Fruit fly (Drosophila melanogaster) whole organism, embryonic: ENCODE data around the gene CG8891.

Experiments used
- Bdp1 ChIP-seq: fragments of 200-800 bp; sonication (Bioruptor generic); optimal IDR thresholded peaks from 3 replicates; lab custom pipeline; 2016; ENCODE audit warnings: missing biosample characterization, missing genetic modification characterization
- CG10267 ChIP-seq: fragments of 200-800 bp; sonication (Bioruptor generic); optimal IDR thresholded peaks from 2 replicates; lab custom pipeline; 2018; ENCODE audit warnings: missing biosample characterization, mild to moderate bottlenecking, missing genetic modification characterization, moderate library complexity
- CG10565 ChIP-seq: fragments of 200-800 bp; sonication (Bioruptor generic); optimal IDR thresholded peaks from 3 replicates; lab custom pipeline; 2016; ENCODE audit warnings: missing biosample characterization, mild to moderate bottlenecking, missing genetic modification characterization
- CG10959 ChIP-seq: fragments of 200-800 bp; sonication (Bioruptor generic); IDR thresholded peaks from 2 replicates; pipeline ENCODE4 v1.3.6; 2022; ENCODE audit warnings: missing biosample characterization, missing genetic modification characterization
- CG11093 ChIP-seq: fragments of 200-800 bp; sonication (Bioruptor generic); IDR thresholded peaks from 3 replicates; pipeline ENCODE4 v1.3.6; 2022; ENCODE audit warnings: missing biosample characterization, missing genetic modification characterization
- CG11560 ChIP-seq: fragments of 200-800 bp; sonication (Bioruptor generic); IDR thresholded peaks from 3 replicates; pipeline ENCODE4 v1.3.6; 2022; ENCODE audit warnings: missing biosample characterization, missing genetic modification characterization
- CG12299 ChIP-seq: fragments of 200-800 bp; sonication (Bioruptor generic); optimal IDR thresholded peaks from 2 replicates; lab custom pipeline; 2018; ENCODE audit warnings: missing biosample characterization, mild to moderate bottlenecking, missing genetic modification characterization
- CG12659 ChIP-seq: fragments of 200-800 bp; sonication (Bioruptor generic); optimal IDR thresholded peaks from 3 replicates; lab custom pipeline; 2017; ENCODE audit warnings: mild to moderate bottlenecking, missing biosample characterization, missing genetic modification reagents, missing genetic modification characterization
- CG12744 ChIP-seq: fragments of 200-800 bp; sonication (Bioruptor generic); optimal IDR thresholded peaks from 2 replicates; lab custom pipeline; 2016; ENCODE audit warnings: missing biosample characterization, missing genetic modification characterization
- CG1602 ChIP-seq: fragments of 200-800 bp; sonication (Bioruptor generic); optimal IDR thresholded peaks from 3 replicates; lab custom pipeline; 2016; ENCODE audit warnings: missing biosample characterization, missing genetic modification characterization
- CG16815 ChIP-seq: fragments of 200-800 bp; sonication (Bioruptor generic); optimal IDR thresholded peaks from 3 replicates; lab custom pipeline; 2017; ENCODE audit warnings: missing biosample characterization, mild to moderate bottlenecking, missing genetic modification characterization
- CG18599 ChIP-seq: fragments of 200-800 bp; sonication (Bioruptor generic); optimal IDR thresholded peaks from 3 replicates; lab custom pipeline; 2017; ENCODE audit warnings: missing biosample characterization, missing genetic modification characterization, mild to moderate bottlenecking, moderate library complexity, missing genetic modification reagents
- CG2116 ChIP-seq: fragments of 200-800 bp; sonication (Bioruptor generic); optimal IDR thresholded peaks from 3 replicates; lab custom pipeline; 2018; ENCODE audit warnings: missing biosample characterization, mild to moderate bottlenecking, missing genetic modification characterization
- CG2875 ChIP-seq: fragments of 200-800 bp; sonication (Bioruptor generic); optimal IDR thresholded peaks from 2 replicates; lab custom pipeline; 2017; ENCODE audit warnings: missing biosample characterization, mild to moderate bottlenecking, missing genetic modification characterization, missing genetic modification reagents
- CG2889 ChIP-seq: fragments of 200-800 bp; sonication (Bioruptor generic); IDR thresholded peaks from 3 replicates; pipeline ENCODE4 v1.3.6; 2022; ENCODE audit warnings: missing biosample characterization, missing genetic modification characterization
- CG3163 ChIP-seq: fragments of 200-800 bp; sonication (Bioruptor generic); optimal IDR thresholded peaks from 3 replicates; lab custom pipeline; 2016; ENCODE audit warnings: missing biosample characterization, missing genetic modification characterization
- CG34224 ChIP-seq: fragments of 200-800 bp; sonication (Bioruptor generic); IDR thresholded peaks from 3 replicates; pipeline ENCODE4 v1.3.6; 2022; ENCODE audit warnings: missing biosample characterization, missing genetic modification characterization; ENCODE audit not compliant: partially characterized antibody
- CG42726 ChIP-seq: fragments of 200-800 bp; sonication (Bioruptor generic); IDR thresholded peaks from 2 replicates; pipeline ENCODE4 v1.3.6; 2022; ENCODE audit warnings: missing biosample characterization, missing genetic modification characterization; ENCODE audit not compliant: partially characterized antibody
- CG4854 ChIP-seq: fragments of 200-800 bp; sonication (Bioruptor generic); optimal IDR thresholded peaks from 2 replicates; lab custom pipeline; 2016; ENCODE audit warnings: missing biosample characterization, missing genetic modification characterization, inconsistent platforms
- CG6765 ChIP-seq: fragments of 200-800 bp; sonication (Bioruptor generic); optimal IDR thresholded peaks from 3 replicates; lab custom pipeline; 2017; ENCODE audit warnings: missing biosample characterization, mild to moderate bottlenecking, missing genetic modification characterization
- CG7556 ChIP-seq: fragments of 200-800 bp; sonication (Bioruptor generic); optimal IDR thresholded peaks from 2 replicates; lab custom pipeline; 2017; ENCODE audit warnings: missing biosample characterization, mild to moderate bottlenecking, missing genetic modification characterization
- CG9609 ChIP-seq: fragments of 200-800 bp; sonication (Bioruptor generic); optimal IDR thresholded peaks from 3 replicates; lab custom pipeline; 2016; ENCODE audit warnings: missing biosample characterization, missing genetic modification characterization
- CG9797 ChIP-seq: fragments of 200-800 bp; sonication (Bioruptor generic); optimal IDR thresholded peaks from 3 replicates; lab custom pipeline; 2018; ENCODE audit warnings: missing biosample characterization, mild to moderate bottlenecking, missing genetic modification characterization
- CHES-1-like ChIP-seq: fragments of 200-800 bp; sonication (Bioruptor generic); optimal IDR thresholded peaks from 2 replicates; lab custom pipeline; 2016; ENCODE audit warnings: missing biosample characterization, missing genetic modification characterization
- Dad ChIP-seq: fragments of 200-800 bp; sonication (Bioruptor generic); optimal IDR thresholded peaks from 3 replicates; lab custom pipeline; 2016; ENCODE audit warnings: missing biosample characterization, missing genetic modification characterization
- Dip2 ChIP-seq: fragments of 200-800 bp; sonication (Bioruptor generic); IDR thresholded peaks from 2 replicates; pipeline ENCODE4 v1.3.6; 2022; ENCODE audit warnings: missing biosample characterization, missing genetic modification characterization
- Dip3 ChIP-seq: fragments of 200-800 bp; sonication (Bioruptor generic); optimal IDR thresholded peaks from 3 replicates; lab custom pipeline; 2016; ENCODE audit warnings: missing biosample characterization, missing genetic modification characterization
- Dref ChIP-seq: fragments of 200-800 bp; sonication (Bioruptor generic); IDR thresholded peaks from 2 replicates; pipeline ENCODE4 v1.3.6; 2022; ENCODE audit warnings: missing biosample characterization, missing genetic modification characterization
- ERR ChIP-seq: fragments of 200-800 bp; sonication (Bioruptor generic); optimal IDR thresholded peaks from 2 replicates; lab custom pipeline; 2016; ENCODE audit warnings: missing biosample characterization, missing genetic modification characterization
- Elba2 ChIP-seq: fragments of 200-800 bp; sonication (Bioruptor generic); optimal IDR thresholded peaks from 3 replicates; lab custom pipeline; 2016; ENCODE audit warnings: missing biosample characterization, missing genetic modification characterization
- Gsc ChIP-seq: fragments of 200-800 bp; sonication (Bioruptor generic); IDR thresholded peaks from 2 replicates; pipeline ENCODE4 v1.3.6; 2022; ENCODE audit warnings: missing biosample characterization, missing genetic modification characterization
- HmgZ ChIP-seq: fragments of 200-800 bp; sonication (Bioruptor generic); optimal IDR thresholded peaks from 2 replicates; lab custom pipeline; 2018; ENCODE audit warnings: missing biosample characterization, mild to moderate bottlenecking, missing genetic modification characterization
- Mes4 ChIP-seq: fragments of 200-800 bp; sonication (Bioruptor generic); optimal IDR thresholded peaks from 2 replicates; lab custom pipeline; 2016; ENCODE audit warnings: missing biosample characterization, missing genetic modification characterization
- TFAM ChIP-seq: fragments of 200-800 bp; sonication (Bioruptor generic); optimal IDR thresholded peaks from 2 replicates; lab custom pipeline; 2017; ENCODE audit warnings: missing biosample characterization, missing genetic modification characterization, inconsistent platforms
- Xbp1 ChIP-seq: fragments of 200-800 bp; sonication (Bioruptor generic); optimal IDR thresholded peaks from 3 replicates; lab custom pipeline; 2016; ENCODE audit warnings: missing biosample characterization, mild to moderate bottlenecking, missing genetic modification characterization
- abd-A ChIP-seq: fragments of 200-800 bp; sonication (Bioruptor generic); optimal IDR thresholded peaks from 3 replicates; lab custom pipeline; 2019; ENCODE audit warnings: missing biosample characterization, mild to moderate bottlenecking, missing genetic modification characterization, moderate library complexity
- aop ChIP-seq: fragments of 200-800 bp; sonication (Bioruptor generic); IDR thresholded peaks from 2 replicates; pipeline ENCODE4 v1.3.6; 2022; ENCODE audit warnings: missing biosample characterization, missing genetic modification characterization
- chn ChIP-seq: fragments of 200-800 bp; sonication (Bioruptor generic); optimal IDR thresholded peaks from 2 replicates; lab custom pipeline; 2016; ENCODE audit warnings: missing biosample characterization, missing genetic modification characterization
- corto ChIP-seq: fragments of 200-800 bp; sonication (Bioruptor generic); optimal IDR thresholded peaks from 2 replicates; lab custom pipeline; 2016; ENCODE audit warnings: missing biosample characterization, mild to moderate bottlenecking, missing genetic modification characterization, moderate library complexity
- croc ChIP-seq: fragments of 200-800 bp; sonication (Bioruptor generic); conservative IDR thresholded peaks from 3 replicates; pipeline ENCODE4 v1.3.6; 2022; ENCODE audit warnings: missing biosample characterization, missing genetic modification characterization
- crol ChIP-seq: fragments of 200-800 bp; sonication (Bioruptor generic); IDR thresholded peaks from 2 replicates; pipeline ENCODE4 v1.3.6; 2022; ENCODE audit warnings: missing biosample characterization, missing genetic modification characterization
- dm ChIP-seq: fragments of 200-800 bp; sonication (Bioruptor generic); optimal IDR thresholded peaks from 3 replicates; lab custom pipeline; 2016; ENCODE audit warnings: missing biosample characterization, missing genetic modification characterization
- dmrt11E ChIP-seq: fragments of 200-800 bp; sonication (Bioruptor generic); optimal IDR thresholded peaks from 3 replicates; lab custom pipeline; 2018; ENCODE audit warnings: missing biosample characterization, mild to moderate bottlenecking, missing genetic modification characterization, moderate library complexity
- gce ChIP-seq: fragments of 200-800 bp; sonication (Bioruptor generic); IDR thresholded peaks from 3 replicates; pipeline ENCODE4 v1.3.6; 2022; ENCODE audit warnings: missing biosample characterization, missing genetic modification characterization
- gcm2 ChIP-seq: fragments of 200-800 bp; sonication (Bioruptor generic); optimal IDR thresholded peaks from 2 replicates; lab custom pipeline; 2016; ENCODE audit warnings: missing biosample characterization, missing genetic modification characterization
- her ChIP-seq: fragments of 200-800 bp; sonication (Bioruptor generic); optimal IDR thresholded peaks from 2 replicates; lab custom pipeline; 2016; ENCODE audit warnings: missing biosample characterization, missing genetic modification characterization
- jumu ChIP-seq: fragments of 200-800 bp; sonication (Bioruptor generic); optimal IDR thresholded peaks from 3 replicates; lab custom pipeline; 2016; ENCODE audit warnings: missing biosample characterization, missing genetic modification characterization
- onecut ChIP-seq: fragments of 200-800 bp; sonication (Bioruptor generic); IDR thresholded peaks from 2 replicates; pipeline ENCODE4 v1.3.6; 2022; ENCODE audit warnings: missing biosample characterization, missing genetic modification characterization
- pum ChIP-seq: fragments of 200-800 bp; sonication (Bioruptor generic); optimal IDR thresholded peaks from 2 replicates; lab custom pipeline; 2016; ENCODE audit warnings: missing biosample characterization, missing genetic modification characterization
- tin ChIP-seq: fragments of 200-800 bp; sonication (Bioruptor generic); optimal IDR thresholded peaks from 3 replicates; lab custom pipeline; 2016; ENCODE audit warnings: missing biosample characterization, missing genetic modification characterization

Gene CG8891

DNA sequence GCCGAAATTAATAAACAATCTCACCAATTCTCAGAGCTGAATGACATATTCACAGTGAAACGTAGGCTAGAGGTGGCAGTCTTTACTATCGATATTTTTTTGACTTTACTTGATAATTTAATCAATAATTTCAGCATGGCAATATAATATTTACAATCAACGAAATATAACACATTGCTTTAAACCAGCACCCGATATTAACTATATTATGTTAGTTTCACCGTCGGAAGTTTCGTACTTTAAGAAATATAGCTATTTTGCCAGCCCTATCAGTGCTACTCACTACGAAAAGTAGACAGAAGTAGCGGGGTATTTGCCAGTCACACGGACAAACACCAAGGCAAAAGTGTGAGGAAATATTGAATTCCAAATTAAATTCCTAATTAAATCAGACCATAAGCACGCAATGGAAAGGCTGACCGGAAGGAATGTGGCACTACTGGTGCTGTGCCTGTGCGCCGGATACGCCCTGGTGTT lies 31.6 kb upstream of the CG8891 start, which contains the start of the genes CG31917, Tfb5 and SelT (continued):
- TF ChIP-seq CG2889 (GFP tag; lab: Robert Waterston, UW) (no peak), CG10565 (no peak), Mes4 (GFP tag; lab: Kevin White, UChicago) (no peak), dm (GFP tag; lab: Kevin White, UChicago) (peak; percentile 62), onecut (GFP tag; lab: Robert Waterston, UW) (peak; percentile 57; the same call in 1 of the 2 replicates), CG10959 (GFP tag; lab: Robert Waterston, UW) (no peak), CG11093 (GFP tag; lab: Robert Waterston, UW) (no peak), CG6765 (GFP tag; lab: Kevin White, UChicago) (no peak), CG10267 (tag; lab: Kevin White, UChicago) (peak; percentile 52), pum (peak; percentile 15), CG34224 (GFP tag; lab: Robert Waterston, UW) (peak; percentile 74), Xbp1 (GFP tag; lab: Kevin White, UChicago) (peak; percentile 65), Dref (GFP tag; lab: Robert Waterston, UW) (peak; percentile 59), CHES-1-like (GFP tag; lab: Kevin White, UChicago) (peak; percentile 71), abd-A (no peak), CG3163 (peak; percentile 2), CG2116 (GFP tag; lab: Kevin White, UChicago) (peak; percentile 56), corto (GFP tag; lab: Kevin White, UChicago) (no peak), chn (peak; percentile 9), CG7556 (peak; percentile 47), ERR (GFP tag; lab: Kevin White, UChicago) (peak; percentile 25), dmrt11E (tag; lab: Kevin White, UChicago) (peak; percentile 52), her (GFP tag; lab: Kevin White, UChicago) (peak; percentile 24), TFAM (no peak), CG1602 (GFP tag; lab: Kevin White, UChicago) (peak; percentile 55), gcm2 (GFP tag; lab: Kevin White, UChicago) (no peak), Bdp1 (GFP tag; lab: Kevin White, UChicago) (no peak), aop (GFP tag; lab: Robert Waterston, UW) (no peak), Dip2 (GFP tag; lab: Robert Waterston, UW) (no peak), jumu (GFP tag; lab: Kevin White, UChicago) (peak; percentile 46)

DNA sequence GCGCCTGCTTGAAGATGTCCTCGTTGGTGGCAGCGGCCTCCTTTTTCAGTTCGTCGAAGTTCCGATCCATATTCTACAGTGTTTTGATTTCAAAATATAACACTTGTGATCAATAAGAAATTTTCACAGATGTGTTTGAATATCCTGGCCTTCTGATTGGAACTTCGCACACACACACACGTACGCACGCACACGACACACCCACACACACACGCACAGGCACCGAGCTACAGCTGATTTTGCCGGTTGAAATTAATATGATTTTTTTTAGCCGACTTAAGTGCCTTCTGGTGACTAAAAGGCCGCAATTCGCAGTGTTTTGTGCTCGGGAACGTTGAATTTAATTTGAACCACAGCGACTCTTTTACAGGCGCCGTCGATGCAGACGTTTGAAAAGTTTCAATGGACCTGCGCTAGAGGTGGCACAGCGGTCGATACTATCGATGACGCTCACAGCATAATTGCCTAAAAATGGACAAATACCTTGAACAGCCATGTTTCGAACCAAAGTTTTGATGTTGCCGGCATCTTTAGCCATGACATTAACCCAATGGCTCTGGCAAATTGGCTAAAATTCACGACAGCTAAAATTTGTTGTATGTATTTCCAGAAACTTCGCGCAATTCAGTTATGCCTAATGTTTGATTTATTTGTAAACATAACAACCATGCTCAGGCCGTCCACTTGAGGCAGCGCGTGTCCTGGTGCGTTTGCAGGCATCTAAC lies 30.3 kb upstream of the CG8891 start, which contains the start of gene Rtnl1:
Rtnl1 (minus strand) TSS at position 415 of the 725 bp plus-strand sequence.
- TF ChIP-seq CG18599 (peak; percentile 30), gce (GFP tag; lab: Robert Waterston, UW) (no peak), CG16815 (GFP tag; lab: Kevin White, UChicago) (no peak), CG2875 (no peak), CG42726 (peak; percentile 95), Dip3 (GFP tag; lab: Kevin White, UChicago) (peak; percentile 11), CG9797 (GFP tag; lab: Kevin White, UChicago) (peak; percentile 80), Gsc (GFP tag; lab: Robert Waterston, UW) (no peak), HmgZ (tag; lab: Kevin White, UChicago) (peak; percentile 87), CG12659 (peak; percentile 88), Dad (GFP tag; lab: Kevin White, UChicago) (peak; percentile 20), CHES-1-like (GFP tag; lab: Kevin White, UChicago) (peak; percentile 78), Elba2 (GFP tag; lab: Kevin White, UChicago) (peak; percentile 96), CG3163 (no peak), CG9609 (peak; percentile 40), CG4854 (peak; percentile 2), CG12299 (tag; lab: Kevin White, UChicago) (peak; percentile 19), crol (no peak), tin (GFP tag; lab: Kevin White, UChicago) (no peak), CG11560 (tag; lab: Robert Waterston, UW) (0 out of 3 replicates have a peak, but pooled peaks have one; percentile 9), Bdp1 (GFP tag; lab: Kevin White, UChicago) (no peak), croc (GFP tag; lab: Robert Waterston, UW) (no peak), CG12744 (GFP tag; lab: Kevin White, UChicago) (peak; percentile 46)
